Fruit fly (Drosophila melanogaster): ENCODE measurements around the gene CG4950.
A peak's percentile ranks its signal among the peaks of the same experiment; 100 is the strongest.

The CG4950 gene

dm6 chr3L:16269092-16269491 is 1.1 kb upstream of the CG4950 start, which contains the start of gene CG13068:
TSS of gene CG13068 (plus strand) at chr3L:16269392.
- no peak for TF ChIP-seq CG9139 (GFP tag; optimal IDR thresholded peaks at IDR 0.05)
- no peak for TF ChIP-seq OdsH (GFP tag; optimal IDR thresholded peaks at IDR 0.05)
- no peak for TF ChIP-seq CG6163 (GFP tag; IDR thresholded peaks at IDR 0.05)
- TF ChIP-seq lz (GFP tag; optimal IDR thresholded peaks at IDR 0.05), result no peak
- TF ChIP-seq Sox15 (GFP tag; optimal IDR thresholded peaks at IDR 0.05), result no peak
- no peak for TF ChIP-seq dac (GFP tag; optimal IDR thresholded peaks at IDR 0.05)
- no peak for TF ChIP-seq CG7368 (GFP tag; optimal IDR thresholded peaks at IDR 0.05)
- no peak for TF ChIP-seq CG8119 (GFP tag; IDR thresholded peaks at IDR 0.05)

DNA sequence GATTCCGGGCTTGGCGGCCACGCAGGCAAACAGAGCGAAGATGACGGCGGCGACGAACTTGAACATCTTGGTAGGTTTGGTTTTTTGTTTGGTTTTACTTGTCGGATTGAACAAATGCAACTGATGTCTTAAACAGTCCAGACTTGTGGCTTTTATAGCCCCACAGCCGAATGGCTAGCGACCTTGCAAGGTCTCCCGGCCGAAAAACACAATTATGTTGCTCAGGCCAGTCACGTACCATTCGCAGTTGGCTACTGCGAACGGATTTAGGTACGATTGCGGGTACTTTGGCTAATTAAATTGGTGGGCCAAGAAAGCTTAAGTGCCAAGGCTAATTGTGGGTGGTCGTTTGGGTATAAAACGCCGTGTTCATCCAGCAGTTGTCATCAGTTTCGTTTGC is 3.0 kb downstream of the CG4950 start, which contains the start of the genes CG13051 and CG13069:
Gene CG13051, minus strand, starts transcription at position 101 of the 400 bp plus-strand sequence.
Gene CG13069, plus strand, starts transcription at position 386 of the 400 bp plus-strand sequence.
- TF ChIP-seq salr (GFP tag; optimal IDR thresholded peaks at IDR 0.05), result no peak

DNA sequence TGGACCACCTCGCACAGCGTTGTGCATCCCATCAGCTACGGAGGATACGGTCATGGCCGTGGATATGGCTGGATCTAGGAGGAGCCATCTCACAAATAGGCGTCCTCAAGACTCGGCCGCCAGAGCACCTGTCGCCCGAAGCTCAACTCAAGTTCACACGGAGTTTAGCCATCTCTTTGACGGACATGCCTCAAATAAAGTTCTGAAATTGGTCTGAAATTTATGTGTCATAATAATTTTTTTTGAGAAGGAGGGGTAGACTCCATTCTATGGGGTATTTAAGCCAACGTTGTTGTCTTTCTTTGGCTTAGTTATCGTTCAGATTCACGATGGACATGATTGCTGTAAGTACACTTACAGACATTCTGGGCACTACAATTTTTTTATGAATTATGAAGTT is 4.9 kb downstream of the CG4950 start, which contains the start of gene CG13070:
Gene CG13070, plus strand, starts transcription at position 301 of the 400 bp plus-strand sequence.
- TF ChIP-seq Gug (GFP tag; IDR thresholded peaks at IDR 0.05) (no peak), Eip93F (GFP tag; optimal IDR thresholded peaks at IDR 0.05) (no peak)

dm6 chr3L:16262440-16262839 is 5.5 kb downstream of the CG4950 start, which contains the start of gene CG13071:
TSS of gene CG13071 (plus strand) at chr3L:16262740.
- TF ChIP-seq Sox15 (GFP tag; optimal IDR thresholded peaks at IDR 0.05) (no peak), topi (GFP tag; optimal IDR thresholded peaks at IDR 0.05) (no peak), CG15336 (GFP tag; IDR thresholded peaks at IDR 0.05) (no peak), Gug (GFP tag; IDR thresholded peaks at IDR 0.05) (no peak), CG10669 (GFP tag; optimal IDR thresholded peaks at IDR 0.05) (no peak), CG1621 (tag; optimal IDR thresholded peaks at IDR 0.05) (no peak), svp (GFP tag) (no peak), CG6792 (GFP tag; optimal IDR thresholded peaks at IDR 0.05) (no peak), CG10631 (GFP tag; optimal IDR thresholded peaks at IDR 0.05) (no peak), Smox (GFP tag; optimal IDR thresholded peaks at IDR 0.05) (no peak), Hr4 (GFP tag; optimal IDR thresholded peaks at IDR 0.05) (no peak), CG32006 (GFP tag; optimal IDR thresholded peaks at IDR 0.05) (no peak)

DNA sequence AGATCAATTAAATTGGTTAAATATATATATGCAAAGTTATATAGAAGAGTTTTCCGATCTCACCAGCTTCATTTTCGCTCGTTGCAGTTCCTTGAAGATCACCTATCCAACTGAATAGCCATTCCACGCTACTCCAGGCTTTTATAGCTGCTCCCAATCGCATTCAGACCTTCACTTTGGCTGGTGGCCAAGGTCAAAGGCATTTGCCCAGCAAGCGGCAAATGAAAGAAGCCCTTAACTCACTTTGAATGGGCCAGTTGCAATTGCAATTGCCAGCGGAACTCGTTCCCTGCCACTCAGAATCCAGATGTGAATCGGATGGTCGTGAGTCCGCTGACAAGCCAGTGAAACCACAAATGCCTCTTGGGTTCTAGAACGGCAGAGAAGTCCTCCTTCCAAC is 6.5 kb downstream of the CG4950 start, which contains the start of gene CG34247:
Gene CG34247, minus strand, starts transcription at position 101 of the 400 bp plus-strand sequence.
- TF ChIP-seq OdsH (GFP tag; optimal IDR thresholded peaks at IDR 0.05), result no peak
- TF ChIP-seq Sox14 (GFP tag; optimal IDR thresholded peaks at IDR 0.05), result no peak
- no peak for TF ChIP-seq topi (GFP tag; optimal IDR thresholded peaks at IDR 0.05)
- no peak for TF ChIP-seq CG16779 (tag; optimal IDR thresholded peaks at IDR 0.05)
- TF ChIP-seq CG8632 (GFP tag; optimal IDR thresholded peaks at IDR 0.05), result no peak
- no peak for TF ChIP-seq Sox15 (GFP tag; optimal IDR thresholded peaks at IDR 0.05)
- no peak for TF ChIP-seq CG8319 (GFP tag; optimal IDR thresholded peaks at IDR 0.05)
- TF ChIP-seq Ets96B (tag; optimal IDR thresholded peaks at IDR 0.05), result no peak
- no peak for TF ChIP-seq Eip93F (GFP tag; optimal IDR thresholded peaks at IDR 0.05)
- no peak for TF ChIP-seq CG34406 (GFP tag; optimal IDR thresholded peaks at IDR 0.05)
- TF ChIP-seq CG6792 (GFP tag; optimal IDR thresholded peaks at IDR 0.05), result no peak
- TF ChIP-seq CG11902 (GFP tag; optimal IDR thresholded peaks at IDR 0.05), result no peak
- TF ChIP-seq CG11762 (GFP tag; optimal IDR thresholded peaks at IDR 0.05; ENCODE audit: insufficient read depth), result no peak

dm6 chr3L:16259552-16259951 is 8.4 kb downstream of the CG4950 start, which contains the start of gene CG13053:
TSS of gene CG13053 (minus strand) at chr3L:16259722.
- TF ChIP-seq achi (GFP tag; optimal IDR thresholded peaks at IDR 0.05) (peak; percentile 20), CG9139 (GFP tag; optimal IDR thresholded peaks at IDR 0.05) (peak; percentile 6), CG8119 (GFP tag; IDR thresholded peaks at IDR 0.05) (peak; percentile 28; the same call in 1 of the 3 replicates), lz (GFP tag; optimal IDR thresholded peaks at IDR 0.05) (no peak), CG8632 (GFP tag; optimal IDR thresholded peaks at IDR 0.05) (no peak), eg (GFP tag; IDR thresholded peaks at IDR 0.05) (no peak), salr (GFP tag; optimal IDR thresholded peaks at IDR 0.05) (peak in 1 of 2 experiments; percentile 25), CG11762 (GFP tag; optimal IDR thresholded peaks at IDR 0.05; ENCODE audit: insufficient read depth) (no peak), Ets96B (tag; optimal IDR thresholded peaks at IDR 0.05) (peak; percentile 82), dsx (GFP tag; optimal IDR thresholded peaks at IDR 0.05; ENCODE audit: poor library complexity, severe bottlenecking) (peak; percentile 85), Eip75B (GFP tag; optimal IDR thresholded peaks at IDR 0.05) (peak; percentile 58), CG10669 (GFP tag; optimal IDR thresholded peaks at IDR 0.05) (peak; percentile 67), Ets21C (GFP tag; optimal IDR thresholded peaks at IDR 0.05) (no peak), CG3919 (GFP tag; optimal IDR thresholded peaks at IDR 0.05) (peak; percentile 46), ss (GFP tag; optimal IDR thresholded peaks at IDR 0.05) (peak; percentile 50 to 73), fd59A (GFP tag; optimal IDR thresholded peaks at IDR 0.05) (peak; percentile 62), OdsH (GFP tag; optimal IDR thresholded peaks at IDR 0.05) (peak; percentile 8), acj6 (GFP tag; optimal IDR thresholded peaks at IDR 0.05) (peak; percentile 23), CG6163 (GFP tag; IDR thresholded peaks at IDR 0.05) (peak; percentile 31; the same call in 1 of the 3 replicates), CG3032 (tag; optimal IDR thresholded peaks at IDR 0.05) (peak; percentile 74), Gug (GFP tag; IDR thresholded peaks at IDR 0.05) (no peak), Eip78C (GFP tag) (peak; percentile 89)
